Worm (Caenorhabditis elegans) whole organism, L2 larva: ENCODE measurements around the gene C15H7.4.

ENCODE experiments used
- R02D3.7 ChIP-seq: fragments of 150-350 bp; optimal IDR thresholded peaks from 2 replicates; lab custom pipeline; 2014; ENCODE audit warnings: missing biosample characterization, missing genetic modification characterization
- Y55F3AM.14 ChIP-seq: fragments of 200-800 bp; sonication (Bioruptor generic); optimal IDR thresholded peaks from 2 replicates; lab custom pipeline; 2018; ENCODE audit warnings: mild to moderate bottlenecking, missing genetic modification characterization, missing compliant biosample characterization
- lin-13 ChIP-seq: fragments of 150-350 bp; optimal IDR thresholded peaks from 2 replicates; lab custom pipeline; 2014; ENCODE audit warnings: missing biosample characterization, missing genetic modification reagents, missing genetic modification characterization
- nhr-237 ChIP-seq: fragments of 150-350 bp; optimal IDR thresholded peaks from 2 replicates; lab custom pipeline; 2014; ENCODE audit warnings: missing biosample characterization, missing genetic modification characterization
- nhr-6 ChIP-seq: fragments of 150-350 bp; optimal IDR thresholded peaks from 2 replicates; lab custom pipeline; 2014; ENCODE audit warnings: missing biosample characterization, missing genetic modification characterization
- nhr-77 ChIP-seq: fragments of 150-350 bp; optimal IDR thresholded peaks from 2 replicates; lab custom pipeline; 2014; ENCODE audit warnings: missing biosample characterization, missing genetic modification characterization
- snpc-4 ChIP-seq: fragments of 150-350 bp; optimal IDR thresholded peaks from 2 replicates; lab custom pipeline; 2014; ENCODE audit warnings: missing biosample characterization, missing genetic modification characterization

ce11 chrIII:9663943-9664342 is 8.2 kb upstream of the C15H7.4 start:
- no peak for TF ChIP-seq nhr-237 (tag; lab: Kevin White, UChicago)
- no peak for TF ChIP-seq Y55F3AM.14
- no peak for TF ChIP-seq nhr-77
- no peak for TF ChIP-seq lin-13 (GFP tag; lab: Kevin White, UChicago)
- TF ChIP-seq nhr-6 (tag; lab: Kevin White, UChicago), result no peak
- TF ChIP-seq snpc-4 (tag; lab: Kevin White, UChicago), result no peak
- TF ChIP-seq R02D3.7 (tag; lab: Kevin White, UChicago), result no peak
